Fruit fly (Drosophila melanogaster) whole organism, embryonic: ENCODE data around the gene CG16965.

Experiments
- Blimp-1 ChIP-seq: fragments of 200-800 bp; sonication (Bioruptor generic); optimal IDR thresholded peaks from 3 replicates; lab custom pipeline; 2018; ENCODE audit warnings: missing biosample characterization, missing genetic modification characterization, mild to moderate bottlenecking, moderate library complexity, missing genetic modification reagents
- BtbVII ChIP-seq: fragments of 200-800 bp; sonication (Bioruptor generic); optimal IDR thresholded peaks from 3 replicates; lab custom pipeline; 2017; ENCODE audit warnings: missing biosample characterization, mild to moderate bottlenecking, missing genetic modification characterization
- CG10209 ChIP-seq: fragments of 200-800 bp; sonication (Bioruptor generic); optimal IDR thresholded peaks from 3 replicates; lab custom pipeline; 2017; ENCODE audit warnings: missing biosample characterization, mild to moderate bottlenecking, missing genetic modification characterization, missing genetic modification reagents
- CG10565 ChIP-seq: fragments of 200-800 bp; sonication (Bioruptor generic); optimal IDR thresholded peaks from 3 replicates; lab custom pipeline; 2016; ENCODE audit warnings: missing biosample characterization, mild to moderate bottlenecking, missing genetic modification characterization
- CG10959 ChIP-seq: fragments of 200-800 bp; sonication (Bioruptor generic); IDR thresholded peaks from 2 replicates; pipeline ENCODE4 v1.3.6; 2022; ENCODE audit warnings: missing biosample characterization, missing genetic modification characterization
- CG12104 ChIP-seq: fragments of 200-800 bp; sonication (Bioruptor generic); optimal IDR thresholded peaks from 3 replicates; lab custom pipeline; 2016; ENCODE audit warnings: missing biosample characterization, missing genetic modification characterization
- CG15073 ChIP-seq: fragments of 200-800 bp; sonication (Bioruptor generic); optimal IDR thresholded peaks from 2 replicates; lab custom pipeline; 2016; ENCODE audit warnings: missing biosample characterization, missing genetic modification characterization
- CG15514 ChIP-seq: fragments of 200-800 bp; sonication (Bioruptor generic); optimal IDR thresholded peaks from 3 replicates; lab custom pipeline; 2017; ENCODE audit warnings: missing biosample characterization, missing genetic modification characterization, mild to moderate bottlenecking, moderate library complexity, missing genetic modification reagents
- CG17385 ChIP-seq: fragments of 200-800 bp; sonication (Bioruptor generic); optimal IDR thresholded peaks from 3 replicates; lab custom pipeline; 2018; ENCODE audit warnings: missing biosample characterization, mild to moderate bottlenecking, missing genetic modification characterization
- CG17912 ChIP-seq: fragments of 200-800 bp; sonication (Bioruptor generic); optimal IDR thresholded peaks from 2 replicates; lab custom pipeline; 2018; ENCODE audit warnings: missing biosample characterization, mild to moderate bottlenecking, missing genetic modification characterization
- CG18476 ChIP-seq: fragments of 200-800 bp; sonication (Bioruptor generic); optimal IDR thresholded peaks from 2 replicates; lab custom pipeline; 2016; ENCODE audit warnings: missing biosample characterization, mild to moderate bottlenecking, missing genetic modification characterization
- CG2199 ChIP-seq: fragments of 200-800 bp; sonication (Bioruptor generic); IDR thresholded peaks from 3 replicates; pipeline ENCODE4 v1.3.6; 2022; ENCODE audit warnings: missing biosample characterization, missing genetic modification characterization
- CG31224 ChIP-seq: fragments of 200-800 bp; sonication (Bioruptor generic); IDR thresholded peaks from 2 replicates; pipeline ENCODE4 v1.3.6; 2022; ENCODE audit warnings: missing biosample characterization, missing genetic modification characterization
- CG31365 ChIP-seq: fragments of 200-800 bp; sonication (Bioruptor generic); optimal IDR thresholded peaks from 2 replicates; lab custom pipeline; 2018; ENCODE audit warnings: missing biosample characterization, mild to moderate bottlenecking, missing genetic modification characterization
- CG4282 ChIP-seq: fragments of 200-800 bp; sonication (Bioruptor generic); optimal IDR thresholded peaks from 2 replicates; lab custom pipeline; 2016; ENCODE audit warnings: missing biosample characterization, missing genetic modification characterization
- CG5953 ChIP-seq: fragments of 200-800 bp; sonication (Bioruptor generic); IDR thresholded peaks from 2 replicates; pipeline ENCODE4 v1.3.6; 2022; ENCODE audit warnings: missing biosample characterization, missing genetic modification characterization
- CG6765 ChIP-seq: fragments of 200-800 bp; sonication (Bioruptor generic); optimal IDR thresholded peaks from 3 replicates; lab custom pipeline; 2017; ENCODE audit warnings: missing biosample characterization, mild to moderate bottlenecking, missing genetic modification characterization
- CG7271 ChIP-seq: fragments of 200-800 bp; sonication (Bioruptor generic); optimal IDR thresholded peaks from 2 replicates; lab custom pipeline; 2018; ENCODE audit warnings: missing biosample characterization, mild to moderate bottlenecking, missing genetic modification characterization, moderate library complexity
- CG7357 ChIP-seq: fragments of 200-800 bp; sonication (Bioruptor generic); IDR thresholded peaks from 3 replicates; pipeline ENCODE4 v1.3.6; 2022; ENCODE audit warnings: missing biosample characterization, missing genetic modification characterization
- CG8478 ChIP-seq: fragments of >200 bp; optimal IDR thresholded peaks from 2 replicates; lab custom pipeline; 2018
- CG9215 ChIP-seq: fragments of 200-800 bp; sonication (Bioruptor generic); IDR thresholded peaks from 2 replicates; pipeline ENCODE4 v1.3.6; 2022; ENCODE audit warnings: missing biosample characterization, missing genetic modification characterization
- CG9609 ChIP-seq: fragments of 200-800 bp; sonication (Bioruptor generic); optimal IDR thresholded peaks from 3 replicates; lab custom pipeline; 2016; ENCODE audit warnings: missing biosample characterization, missing genetic modification characterization
- CHES-1-like ChIP-seq: fragments of 200-800 bp; sonication (Bioruptor generic); optimal IDR thresholded peaks from 2 replicates; lab custom pipeline; 2016; ENCODE audit warnings: missing biosample characterization, missing genetic modification characterization
- Dip3 ChIP-seq: fragments of 200-800 bp; sonication (Bioruptor generic); optimal IDR thresholded peaks from 3 replicates; lab custom pipeline; 2016; ENCODE audit warnings: missing biosample characterization, missing genetic modification characterization
- Dp ChIP-seq: fragments of 200-800 bp; sonication (Bioruptor generic); optimal IDR thresholded peaks from 2 replicates; lab custom pipeline; 2018; ENCODE audit warnings: missing biosample characterization, mild to moderate bottlenecking, missing genetic modification characterization, moderate library complexity
- Elba2 ChIP-seq: fragments of 200-800 bp; sonication (Bioruptor generic); optimal IDR thresholded peaks from 3 replicates; lab custom pipeline; 2016; ENCODE audit warnings: missing biosample characterization, missing genetic modification characterization
- Fer1 ChIP-seq: fragments of 200-800 bp; sonication (Bioruptor generic); optimal IDR thresholded peaks from 2 replicates; lab custom pipeline; 2017; ENCODE audit warnings: missing biosample characterization, mild to moderate bottlenecking, missing genetic modification characterization
- HmgZ ChIP-seq: fragments of 200-800 bp; sonication (Bioruptor generic); optimal IDR thresholded peaks from 2 replicates; lab custom pipeline; 2018; ENCODE audit warnings: missing biosample characterization, mild to moderate bottlenecking, missing genetic modification characterization
- Hr3 ChIP-seq: fragments of 200-800 bp; sonication (Bioruptor generic); optimal IDR thresholded peaks from 3 replicates; lab custom pipeline; 2016; ENCODE audit warnings: missing biosample characterization, missing genetic modification characterization
- Hr39 ChIP-seq: fragments of >200 bp; optimal IDR thresholded peaks from 2 replicates; lab custom pipeline; 2017
- Max ChIP-seq: fragments of 200-800 bp; sonication (Bioruptor generic); optimal IDR thresholded peaks from 2 replicates; lab custom pipeline; 2016; ENCODE audit warnings: missing biosample characterization, mild to moderate bottlenecking, missing genetic modification characterization
- PHDP ChIP-seq: fragments of 200-800 bp; sonication (Bioruptor generic); optimal IDR thresholded peaks from 3 replicates; lab custom pipeline; 2018; ENCODE audit warnings: missing biosample characterization, mild to moderate bottlenecking, missing genetic modification characterization, moderate library complexity
- ato ChIP-seq: fragments of 200-800 bp; sonication (Bioruptor generic); IDR thresholded peaks from 2 replicates; pipeline ENCODE4 v1.3.6; 2022; ENCODE audit warnings: missing biosample characterization, missing genetic modification characterization; ENCODE audit not compliant: partially characterized antibody
- jing ChIP-seq: fragments of 200-800 bp; sonication (Bioruptor generic); optimal IDR thresholded peaks from 2 replicates; lab custom pipeline; 2018; ENCODE audit warnings: missing biosample characterization, mild to moderate bottlenecking, missing genetic modification characterization
- lilli ChIP-seq: fragments of 200-800 bp; sonication (Bioruptor generic); optimal IDR thresholded peaks from 3 replicates; lab custom pipeline; 2016; ENCODE audit warnings: missing biosample characterization, missing genetic modification characterization
- lmd ChIP-seq: fragments of 200-800 bp; sonication (Bioruptor generic); IDR thresholded peaks from 2 replicates; pipeline ENCODE4 v1.3.6; 2022; ENCODE audit warnings: missing biosample characterization, missing genetic modification characterization
- nau ChIP-seq: fragments of 200-800 bp; sonication (Bioruptor generic); optimal IDR thresholded peaks from 3 replicates; lab custom pipeline; 2017; ENCODE audit warnings: missing biosample characterization, mild to moderate bottlenecking, missing genetic modification characterization, missing genetic modification reagents
- nom ChIP-seq: fragments of 200-800 bp; sonication (Bioruptor generic); optimal IDR thresholded peaks from 2 replicates; lab custom pipeline; 2017; ENCODE audit warnings: missing biosample characterization, missing genetic modification characterization, mild to moderate bottlenecking, moderate library complexity, missing genetic modification reagents
- org-1 ChIP-seq: fragments of 200-800 bp; sonication (Bioruptor generic); optimal IDR thresholded peaks from 2 replicates; lab custom pipeline; 2017; ENCODE audit warnings: missing biosample characterization, missing genetic modification characterization
- pnt ChIP-seq: fragments of 200-800 bp; sonication (Bioruptor generic); optimal IDR thresholded peaks from 3 replicates; lab custom pipeline; 2016; ENCODE audit warnings: missing biosample characterization, missing genetic modification characterization
- ro ChIP-seq: fragments of 200-800 bp; sonication (Bioruptor generic); IDR thresholded peaks from 2 replicates; pipeline ENCODE4 v1.3.6; 2022; ENCODE audit warnings: missing biosample characterization, missing genetic modification characterization
- sd ChIP-seq: fragments of 200-800 bp; sonication (Bioruptor generic); optimal IDR thresholded peaks from 3 replicates; lab custom pipeline; 2018; ENCODE audit warnings: missing biosample characterization, mild to moderate bottlenecking, missing genetic modification characterization, moderate library complexity
- sens-2 ChIP-seq: fragments of 200-800 bp; sonication (Bioruptor generic); IDR thresholded peaks from 2 replicates; pipeline ENCODE4 v1.3.6; 2022; ENCODE audit warnings: missing biosample characterization, missing genetic modification characterization
- slbo ChIP-seq: fragments of 200-800 bp; sonication (Bioruptor generic); IDR thresholded peaks from 2 replicates; pipeline ENCODE4 v1.3.6; 2022; ENCODE audit warnings: missing biosample characterization, missing genetic modification characterization
- sr ChIP-seq: fragments of 200-800 bp; sonication (Bioruptor generic); IDR thresholded peaks from 3 replicates; pipeline ENCODE4 v1.3.6; 2022; ENCODE audit warnings: missing biosample characterization, missing genetic modification characterization
- sug ChIP-seq: fragments of 200-800 bp; optimal IDR thresholded peaks from 2 replicates; lab custom pipeline; 2019; ENCODE audit warnings: missing biosample characterization, mild to moderate bottlenecking, missing genetic modification characterization, moderate library complexity
- tgo ChIP-seq: fragments of 200-800 bp; sonication (Bioruptor generic); IDR thresholded peaks from 3 replicates; pipeline ENCODE4 v1.3.6; 2022; ENCODE audit warnings: missing biosample characterization, missing genetic modification characterization
- tll ChIP-seq, 2 experiments: fragments of 200-800 bp in 1 of 2; fragments of >200 bp in 1 of 2; sonication (Bioruptor generic) in 1 of 2; optimal IDR thresholded peaks; 2 replicates each; lab custom pipeline; 2017 to 2019; ENCODE audit warnings: missing biosample characterization in 2 of 2, missing genetic modification characterization in 2 of 2, mild to moderate bottlenecking in 1 of 2, moderate library complexity in 1 of 2
- tup ChIP-seq: fragments of 200-800 bp; sonication (Bioruptor generic); optimal IDR thresholded peaks from 2 replicates; lab custom pipeline; 2016; ENCODE audit warnings: missing biosample characterization, mild to moderate bottlenecking, missing genetic modification characterization, moderate library complexity
- zfh1 ChIP-seq: fragments of 200-800 bp; sonication (Bioruptor generic); IDR thresholded peaks from 3 replicates; pipeline ENCODE4 v1.3.6; 2022; ENCODE audit warnings: missing biosample characterization, missing genetic modification characterization

CG16965 gene

dm6 chr2L:12006397-12007330, 25.3 kb downstream of the CG16965 start (continued):
- TF ChIP-seq Dp (GFP tag; lab: Kevin White, UChicago) (no peak), sd (peak; percentile 56), nau (GFP tag; lab: Kevin White, UChicago) (peak; percentile 50), org-1 (GFP tag; lab: Kevin White, UChicago) (peak; percentile 93), CG9609 (GFP tag; lab: Kevin White, UChicago) (peak; percentile 35), Max (peak; percentile 90), Fer1 (GFP tag; lab: Kevin White, UChicago) (peak; percentile 97), CG10959 (no peak), tll (GFP tag; optimal IDR thresholded peaks at IDR 0.05; lab: Kevin White, UChicago) (no peak), nom (peak; percentile 81), lmd (GFP tag; lab: Robert Waterston, UW) (no peak), Hr39 (lab: Kevin White, UChicago) (no peak), CG6765 (GFP tag; lab: Kevin White, UChicago) (peak; percentile 91), Dip3 (GFP tag; lab: Kevin White, UChicago) (peak; percentile 19), Elba2 (GFP tag; lab: Kevin White, UChicago) (no peak), lilli (GFP tag; lab: Kevin White, UChicago) (peak; percentile 83), tup (GFP tag; lab: Kevin White, UChicago) (peak; percentile 70), CG17385 (peak; percentile 93), CG5953 (GFP tag; lab: Robert Waterston, UW) (no peak), CG2199 (GFP tag; lab: Robert Waterston, UW) (no peak), CG8478 (lab: Kevin White, UChicago) (peak; percentile 52), CG17912 (GFP tag; lab: Kevin White, UChicago) (no peak), tgo (GFP tag; lab: Robert Waterston, UW) (no peak), CG4282 (no peak), sens-2 (GFP tag; lab: Robert Waterston, UW) (no peak), CG7271 (tag; lab: Kevin White, UChicago) (peak; percentile 81), Blimp-1 (GFP tag; lab: Kevin White, UChicago) (peak; percentile 91), HmgZ (tag; lab: Kevin White, UChicago) (no peak), sug (tag; lab: Kevin White, UChicago) (peak; percentile 92), CG10565 (GFP tag; lab: Kevin White, UChicago) (peak; percentile 58), CG31224 (no peak), PHDP (tag; lab: Kevin White, UChicago) (peak; percentile 94), CG9215 (GFP tag; lab: Robert Waterston, UW) (no peak), Hr3 (peak; percentile 97), CHES-1-like (GFP tag; lab: Kevin White, UChicago) (peak; percentile 32), zfh1 (GFP tag; lab: Robert Waterston, UW) (no peak), pnt (GFP tag; lab: Kevin White, UChicago) (peak; percentile 58), CG12104 (GFP tag; lab: Kevin White, UChicago) (peak; percentile 96), ro (GFP tag; lab: Robert Waterston, UW) (no peak), CG18476 (peak; percentile 81), slbo (GFP tag; lab: Robert Waterston, UW) (no peak), CG15073 (GFP tag; lab: Kevin White, UChicago) (peak; percentile 52), jing (peak; percentile 71), BtbVII (GFP tag; lab: Kevin White, UChicago) (peak; percentile 97), sr (no peak), CG7357 (GFP tag; lab: Robert Waterston, UW) (peak; percentile 85), CG31365 (tag; lab: Kevin White, UChicago) (no peak), CG15514 (GFP tag; lab: Kevin White, UChicago) (peak; percentile 80), CG10209 (GFP tag; lab: Kevin White, UChicago) (peak; percentile 97), ato (GFP tag; lab: Robert Waterston, UW) (no peak)
